Worm (Caenorhabditis elegans): ENCODE data around the gene cav-2.

cav-2 gene

DNA sequence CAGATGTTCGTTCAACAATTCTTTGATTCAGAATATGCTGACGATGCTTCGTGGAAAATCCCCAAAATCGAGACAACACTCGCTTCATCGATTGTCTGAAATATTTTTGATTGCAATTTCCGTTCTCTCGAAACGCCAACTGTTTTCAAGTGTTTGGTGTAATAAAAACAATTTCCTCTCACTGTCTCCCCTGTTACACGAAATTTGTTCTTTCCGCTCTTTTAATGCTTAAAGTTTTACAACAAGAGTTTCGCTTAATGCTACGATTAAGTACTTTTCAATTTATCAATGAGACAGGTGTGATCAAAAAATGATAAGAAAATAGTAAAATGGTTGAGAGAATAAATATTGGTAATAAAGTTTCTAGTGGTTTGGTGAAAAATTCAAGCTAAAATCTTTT is 607 bp upstream of the cav-2 start, which contains the start of gene C56A3.6:
Gene C56A3.6 (minus strand): TSS at position 101 of the 400 bp plus-strand sequence.
- TF ChIP-seq cog-1 (tag; optimal IDR thresholded peaks at IDR 0.05) (no peak), ref-1 (GFP tag; conservative IDR thresholded peaks at IDR 0.05) (no peak), tab-1 (GFP tag; IDR thresholded peaks at IDR 0.05) (no peak), ztf-29 (GFP tag; IDR thresholded peaks at IDR 0.05) (no peak), ztf-23 (GFP tag; IDR thresholded peaks at IDR 0.05) (no peak)

- TF ChIP-seq ref-1 (GFP tag; conservative IDR thresholded peaks at IDR 0.05) (no peak), klf-2 (GFP tag; conservative IDR thresholded peaks at IDR 0.05) (no peak), tab-1 (GFP tag; IDR thresholded peaks at IDR 0.05) (no peak), ztf-29 (GFP tag; IDR thresholded peaks at IDR 0.05) (no peak), flt-1 (GFP tag; IDR thresholded peaks at IDR 0.05) (no peak), cog-1 (tag; optimal IDR thresholded peaks at IDR 0.05) (no peak), ztf-23 (GFP tag; IDR thresholded peaks at IDR 0.05) (no peak), med-1 (GFP tag; optimal IDR thresholded peaks at IDR 0.05; ENCODE audit: insufficient read depth) (no peak), T22C8.4 (GFP tag; IDR thresholded peaks at IDR 0.05) (no peak)
Observed at ce11 chrV:13559978-13560377, 3.1 kb downstream of the cav-2 start, which contains the start of gene C56A3.8. C56A3.8 (plus strand) TSS chrV:13560278.

DNA sequence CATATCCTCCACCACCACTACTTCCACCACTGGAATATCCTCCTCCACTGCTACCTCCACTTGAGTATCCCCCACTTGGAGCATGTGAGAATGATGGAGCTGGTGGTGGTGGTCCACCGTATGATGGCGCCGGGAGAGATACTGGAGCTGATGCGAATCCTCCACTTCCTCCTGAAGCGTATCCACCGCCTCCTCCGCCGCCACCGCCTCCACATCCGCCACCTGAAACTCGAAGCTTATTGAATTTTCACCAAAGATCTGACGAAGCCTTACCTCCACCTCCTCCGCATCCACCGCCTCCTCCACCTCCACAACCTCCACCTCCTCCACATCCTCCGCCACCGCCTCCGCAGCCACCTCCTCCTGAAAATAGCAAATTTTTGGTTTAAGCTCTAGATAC is 5.8 kb downstream of the cav-2 start:
- TF ChIP-seq med-1 (GFP tag; optimal IDR thresholded peaks at IDR 0.05; ENCODE audit: insufficient read depth) (no peak), T22C8.4 (GFP tag; IDR thresholded peaks at IDR 0.05) (no peak), ztf-23 (GFP tag; IDR thresholded peaks at IDR 0.05) (no peak), ref-1 (GFP tag; conservative IDR thresholded peaks at IDR 0.05) (no peak), tab-1 (GFP tag; IDR thresholded peaks at IDR 0.05) (no peak), klf-2 (GFP tag; conservative IDR thresholded peaks at IDR 0.05) (no peak), ztf-29 (GFP tag; IDR thresholded peaks at IDR 0.05) (no peak)

ce11 chrV:13563841-13564240 is 6.9 kb downstream of the cav-2 start, which contains the start of gene grl-17:
grl-17 (minus strand) TSS chrV:13563941.
- TF ChIP-seq ref-1 (GFP tag; conservative IDR thresholded peaks at IDR 0.05) = no peak
- TF ChIP-seq T22C8.4 (GFP tag; IDR thresholded peaks at IDR 0.05) = no peak

ce11 chrV:13565197-13565596 is 8.3 kb downstream of the cav-2 start:
- TF ChIP-seq ztf-23 (GFP tag; IDR thresholded peaks at IDR 0.05) = no peak
- TF ChIP-seq T22C8.4 (GFP tag; IDR thresholded peaks at IDR 0.05) = 0 out of 2 replicates have a peak, but pooled peaks have one; percentile 9

DNA sequence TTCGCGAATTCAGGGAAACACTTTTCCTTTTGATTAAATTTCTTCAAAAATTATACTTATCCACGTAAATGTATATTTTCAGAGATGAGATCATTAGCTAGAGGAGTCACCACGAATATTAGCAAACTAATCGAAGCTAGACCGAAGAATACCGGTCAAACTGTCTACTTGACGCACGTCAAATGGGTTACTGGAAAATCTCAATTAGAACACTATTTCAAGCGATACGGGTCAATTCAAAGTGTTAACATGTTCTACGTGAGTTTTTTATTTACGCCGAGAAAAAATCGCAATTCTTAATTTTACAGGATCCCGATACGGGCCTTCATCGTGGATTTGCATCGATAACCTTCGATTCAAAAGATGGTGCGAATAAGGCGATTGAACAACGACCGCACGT is 8.9 kb downstream of the cav-2 start, which contains the start of gene slrp-1:
Gene slrp-1 (plus strand): TSS at position 83 of the 400 bp plus-strand sequence.
- no peak for TF ChIP-seq flt-1 (GFP tag; IDR thresholded peaks at IDR 0.05)
- TF ChIP-seq klf-2 (GFP tag; conservative IDR thresholded peaks at IDR 0.05) = no peak
- TF ChIP-seq med-1 (GFP tag; optimal IDR thresholded peaks at IDR 0.05; ENCODE audit: insufficient read depth) = no peak
- no peak for TF ChIP-seq ztf-23 (GFP tag; IDR thresholded peaks at IDR 0.05)
- TF ChIP-seq tab-1 (GFP tag; IDR thresholded peaks at IDR 0.05) = no peak
- no peak for TF ChIP-seq cog-1 (tag; optimal IDR thresholded peaks at IDR 0.05)
- TF ChIP-seq ztf-29 (GFP tag; IDR thresholded peaks at IDR 0.05) = no peak
- no peak for TF ChIP-seq ref-1 (GFP tag; conservative IDR thresholded peaks at IDR 0.05)
- TF ChIP-seq T22C8.4 (GFP tag; IDR thresholded peaks at IDR 0.05) = no peak

ce11 chrV:13566967-13567366 is 10.1 kb downstream of the cav-2 start:
- no peak for TF ChIP-seq T22C8.4 (GFP tag; IDR thresholded peaks at IDR 0.05)
- TF ChIP-seq ztf-23 (GFP tag; IDR thresholded peaks at IDR 0.05) = no peak
- no peak for TF ChIP-seq ztf-29 (GFP tag; IDR thresholded peaks at IDR 0.05)
- no peak for TF ChIP-seq med-1 (GFP tag; optimal IDR thresholded peaks at IDR 0.05; ENCODE audit: insufficient read depth)
- TF ChIP-seq ref-1 (GFP tag; conservative IDR thresholded peaks at IDR 0.05) = no peak
- no peak for TF ChIP-seq tab-1 (GFP tag; IDR thresholded peaks at IDR 0.05)
- TF ChIP-seq cog-1 (tag; optimal IDR thresholded peaks at IDR 0.05) = no peak
- TF ChIP-seq flt-1 (GFP tag; IDR thresholded peaks at IDR 0.05) = no peak
- TF ChIP-seq klf-2 (GFP tag; conservative IDR thresholded peaks at IDR 0.05) = no peak

ce11 chrV:13568533-13568932 is 11.6 kb downstream of the cav-2 start, which contains the start of the genes nuaf-1 and bir-2:
nuaf-1 (minus strand) TSS chrV:13568630.
bir-2 (plus strand) TSS chrV:13568850.
- no peak for TF ChIP-seq T22C8.4 (GFP tag; IDR thresholded peaks at IDR 0.05)

DNA sequence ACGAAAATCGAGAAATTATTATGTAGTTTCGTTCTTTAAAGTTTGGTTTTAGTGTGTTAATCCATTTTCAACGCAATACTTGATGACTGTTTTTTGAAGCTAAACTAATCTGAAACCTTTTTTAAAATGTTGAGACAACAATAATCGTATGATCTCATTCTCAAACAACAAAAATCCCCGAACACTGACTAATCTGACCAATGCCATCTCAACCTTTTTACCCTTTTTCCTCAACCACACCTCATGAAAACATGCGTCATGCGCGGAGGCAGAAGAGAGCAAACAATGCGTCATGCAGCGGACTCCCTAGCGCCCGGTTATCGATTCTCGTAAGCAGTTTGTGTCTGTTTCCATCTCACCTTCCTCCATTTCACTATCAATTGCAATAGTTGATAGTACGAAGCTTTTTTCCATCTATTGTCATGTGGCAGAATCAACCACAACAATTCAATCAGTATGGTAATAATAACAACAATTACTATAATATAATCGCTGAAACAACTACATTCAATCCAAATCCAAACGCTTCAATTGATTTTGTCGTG is 14.9 kb downstream of the cav-2 start, which contains the start of gene C50B8.4:
Gene C50B8.4 (plus strand): TSS at position 299 of the 545 bp plus-strand sequence.
- TF ChIP-seq tab-1 (GFP tag; IDR thresholded peaks at IDR 0.05) = no peak
- TF ChIP-seq klf-2 (GFP tag; conservative IDR thresholded peaks at IDR 0.05) = no peak
- no peak for TF ChIP-seq med-1 (GFP tag; optimal IDR thresholded peaks at IDR 0.05; ENCODE audit: insufficient read depth)
- no peak for TF ChIP-seq cog-1 (tag; optimal IDR thresholded peaks at IDR 0.05)
- TF ChIP-seq T22C8.4 (GFP tag; IDR thresholded peaks at IDR 0.05) = no peak
- TF ChIP-seq flt-1 (GFP tag; IDR thresholded peaks at IDR 0.05) = no peak
- TF ChIP-seq ref-1 (GFP tag; conservative IDR thresholded peaks at IDR 0.05) = no peak
- TF ChIP-seq ztf-29 (GFP tag; IDR thresholded peaks at IDR 0.05) = no peak

DNA sequence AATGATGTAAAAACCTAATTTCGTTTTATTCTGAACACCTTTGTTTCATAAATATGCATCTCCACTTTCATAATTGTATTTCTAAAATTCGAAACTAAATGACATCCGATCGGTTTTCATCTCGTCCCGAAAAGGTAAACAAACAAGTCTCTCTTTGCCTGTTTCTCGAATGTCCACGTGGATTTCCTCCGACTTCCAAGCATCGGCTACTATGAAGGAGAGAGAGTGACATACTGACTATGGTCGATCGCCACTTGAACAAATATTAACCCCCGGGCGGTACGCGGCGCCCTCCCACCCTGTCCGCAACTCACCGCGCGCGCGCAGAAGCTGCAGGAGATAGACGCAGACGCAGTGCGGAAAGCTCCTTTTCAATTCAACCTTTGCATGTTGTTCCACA is 19.0 kb downstream of the cav-2 start:
- TF ChIP-seq ztf-23 (GFP tag; IDR thresholded peaks at IDR 0.05) (peak; percentile 43; the same call in 1 of the 2 replicates), cog-1 (tag; optimal IDR thresholded peaks at IDR 0.05) (no peak)

DNA sequence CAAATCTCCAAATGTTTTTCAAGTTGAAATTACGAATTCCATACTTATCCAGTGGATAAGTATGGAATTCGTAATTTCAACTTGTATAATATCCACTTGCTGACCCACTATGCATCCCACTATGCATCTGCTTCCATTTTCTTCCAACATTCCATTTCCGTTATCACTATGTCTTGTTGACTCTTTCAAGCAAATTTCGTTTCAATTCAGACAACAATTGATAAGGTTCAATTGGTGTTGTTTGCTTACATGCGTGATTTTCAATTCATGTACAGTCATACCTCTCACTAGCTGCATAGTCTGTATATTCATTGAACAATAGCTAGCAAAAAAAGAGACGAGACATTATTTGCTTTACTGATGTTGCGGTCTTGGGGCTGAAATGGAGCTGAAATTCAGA is 19.9 kb downstream of the cav-2 start:
- no peak for TF ChIP-seq flt-1 (GFP tag; IDR thresholded peaks at IDR 0.05)
- no peak for TF ChIP-seq med-1 (GFP tag; optimal IDR thresholded peaks at IDR 0.05; ENCODE audit: insufficient read depth)
- TF ChIP-seq cog-1 (tag; optimal IDR thresholded peaks at IDR 0.05) = no peak
- no peak for TF ChIP-seq T22C8.4 (GFP tag; IDR thresholded peaks at IDR 0.05)
- TF ChIP-seq ref-1 (GFP tag; conservative IDR thresholded peaks at IDR 0.05) = no peak
- TF ChIP-seq ztf-29 (GFP tag; IDR thresholded peaks at IDR 0.05) = no peak
- no peak for TF ChIP-seq ztf-23 (GFP tag; IDR thresholded peaks at IDR 0.05)
- no peak for TF ChIP-seq klf-2 (GFP tag; conservative IDR thresholded peaks at IDR 0.05)
- TF ChIP-seq tab-1 (GFP tag; IDR thresholded peaks at IDR 0.05) = no peak

Data from whole organism, midembryonic.